Fruit fly (Drosophila melanogaster) Kc167 (cell line): ENCODE measurements around the gene CG31633.

Source experiments
- Myc ChIP-seq: fragments of >200 bp; optimal IDR thresholded peaks from 2 replicates; lab custom pipeline; 2017; ENCODE audit warnings: missing external identifiers
- h ChIP-seq: fragments of >200 bp; optimal IDR thresholded peaks from 3 replicates; lab custom pipeline; 2018; ENCODE audit warnings: missing external identifiers
- psq ChIP-seq: fragments of >200 bp; optimal IDR thresholded peaks from 2 replicates; lab custom pipeline; 2017; ENCODE audit warnings: missing external identifiers

DNA sequence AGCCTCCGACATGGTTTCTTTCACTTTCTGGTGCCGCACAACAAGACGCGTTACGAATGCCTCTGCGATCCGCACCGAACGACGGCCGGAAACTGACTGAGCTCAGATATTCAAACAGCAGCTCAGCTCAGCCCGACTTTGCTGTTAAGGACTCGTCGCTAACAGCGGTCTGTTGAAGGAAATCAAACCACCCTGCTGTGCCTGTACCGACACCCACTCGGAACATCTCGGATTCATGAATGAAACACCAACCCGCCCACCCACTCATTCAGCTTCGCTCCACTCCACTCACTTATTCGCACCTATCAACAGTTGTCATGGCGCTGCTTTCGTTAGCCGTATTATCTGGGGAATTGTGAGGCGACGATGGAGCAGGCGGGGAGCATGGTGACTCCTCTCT, 23.8 kb downstream of the CG31633 start, which contains the start of gene Oatp26F:
- TF ChIP-seq psq (lab: Kevin White, UChicago): no peak
- TF ChIP-seq Myc (lab: Kevin White, UChicago): no peak
- TF ChIP-seq h (lab: Kevin White, UChicago): no peak
